Worm (Caenorhabditis elegans): Measurements from ENCODE around the gene srpa-68.

DNA sequence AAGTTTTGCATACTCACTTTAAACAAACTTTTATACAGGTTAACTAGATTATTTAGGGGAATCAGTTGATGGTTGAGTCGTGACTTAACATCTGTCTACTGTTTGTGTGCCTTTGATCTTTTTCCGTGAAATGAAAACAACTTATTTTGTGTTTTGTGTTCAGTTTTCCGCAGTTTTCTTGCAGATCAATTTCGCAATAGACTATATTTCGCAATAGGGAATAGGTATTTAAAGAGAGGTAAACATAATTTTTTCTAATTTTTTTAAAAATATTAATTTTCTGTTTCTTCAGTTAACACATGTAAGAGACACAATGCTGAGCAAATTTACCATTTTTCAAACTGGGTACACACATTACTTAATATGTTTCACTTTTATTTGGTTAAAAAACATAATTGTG is 30.1 kb downstream of the srpa-68 start, which contains the start of gene tbb-6:
- TF ChIP-seq zip-8 (tag; optimal IDR thresholded peaks at IDR 0.05) = no peak
- no peak for TF ChIP-seq mab-5 (tag; optimal IDR thresholded peaks at IDR 0.05)

Measured in whole organism, mixed stage, embryonic.